Worm (Caenorhabditis elegans): ENCODE measurements around the gene C06C6.9.

Gene C06C6.9

DNA sequence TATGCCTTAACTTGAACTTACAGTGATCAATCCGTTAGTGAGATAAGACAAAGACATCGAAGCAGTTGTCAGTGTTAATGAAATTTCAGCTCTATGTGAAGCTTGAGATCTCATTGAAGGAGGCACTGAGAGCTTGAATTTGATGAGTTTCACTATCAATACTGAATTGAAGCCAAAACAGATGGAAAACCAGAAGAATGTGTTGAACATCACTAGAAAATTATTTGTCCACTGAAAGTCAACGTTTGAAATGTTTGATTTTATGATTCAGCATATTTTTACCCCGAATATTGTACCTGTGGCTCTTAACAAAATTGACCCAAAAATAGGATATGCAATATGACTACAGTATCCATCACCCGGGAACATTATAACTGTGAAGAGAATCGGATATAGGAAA is 25.7 kb downstream of the C06C6.9 start:
- TF ChIP-seq ceh-39 (tag; optimal IDR thresholded peaks at IDR 0.05), result no peak
- no peak for TF ChIP-seq ham-2 (GFP tag; optimal IDR thresholded peaks at IDR 0.05)
- no peak for TF ChIP-seq mab-5 (tag; optimal IDR thresholded peaks at IDR 0.05)
- TF ChIP-seq hlh-1 (tag; optimal IDR thresholded peaks at IDR 0.05), result no peak

DNA sequence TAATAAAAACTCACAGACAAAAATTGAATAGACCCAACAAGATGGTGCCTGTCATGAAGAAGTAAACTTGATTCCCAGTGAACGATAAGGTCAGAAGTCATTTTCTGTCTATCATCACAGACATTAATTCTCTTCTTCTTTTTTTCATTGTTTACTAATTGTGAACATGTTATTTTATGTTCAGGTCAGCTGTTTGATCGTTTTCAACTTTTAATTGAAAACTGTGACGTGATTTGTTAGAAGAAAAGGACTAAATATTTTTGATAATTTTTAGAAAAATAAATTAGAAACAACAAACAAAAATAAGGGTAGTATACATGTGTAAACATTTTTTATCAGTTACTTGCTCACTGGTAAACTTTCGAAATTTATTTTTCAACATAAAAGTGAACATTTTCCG is 26.9 kb downstream of the C06C6.9 start, which contains the start of gene F36G9.7:
Gene F36G9.7 (minus strand): TSS at position 101 of the 400 bp plus-strand sequence.
- no peak for TF ChIP-seq elt-3 (tag; optimal IDR thresholded peaks at IDR 0.05)
- no peak for TF ChIP-seq mls-2 (tag; optimal IDR thresholded peaks at IDR 0.05)
- TF ChIP-seq nhr-76 (tag; optimal IDR thresholded peaks at IDR 0.05), result no peak
- no peak for TF ChIP-seq unc-62 (GFP tag; optimal IDR thresholded peaks at IDR 0.05)
- TF ChIP-seq unc-120 (tag; optimal IDR thresholded peaks at IDR 0.05; ENCODE audit: poor library complexity, severe bottlenecking), result no peak
- TF ChIP-seq ces-1 (GFP tag; optimal IDR thresholded peaks at IDR 0.05), result no peak
- TF ChIP-seq ztf-11 (tag; optimal IDR thresholded peaks at IDR 0.05), result no peak
- no peak for TF ChIP-seq pha-4 (tag; optimal IDR thresholded peaks at IDR 0.05)
- TF ChIP-seq zip-8 (tag; optimal IDR thresholded peaks at IDR 0.05), result no peak

DNA sequence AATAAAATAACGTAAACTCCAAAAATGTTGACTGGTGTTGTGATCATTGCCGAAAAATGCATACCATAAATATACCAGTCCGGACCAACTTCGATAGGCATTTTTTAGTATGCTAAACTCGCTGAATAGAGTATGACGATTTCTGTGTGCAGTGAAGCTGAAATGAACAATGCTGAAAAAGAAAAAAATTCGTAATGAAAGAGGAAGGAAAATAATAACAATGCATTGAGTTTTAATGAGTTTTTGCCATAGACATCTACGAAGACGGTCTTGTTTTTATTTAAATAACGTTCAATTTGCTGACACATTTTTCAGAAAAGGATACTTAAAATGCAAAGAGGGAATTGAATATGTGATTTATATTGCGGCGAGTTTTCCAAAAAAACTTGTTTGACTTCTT is 29.0 kb downstream of the C06C6.9 start, which contains the start of gene sri-1:
Gene sri-1 (minus strand): TSS at position 101 of the 400 bp plus-strand sequence.
- TF ChIP-seq lin-32 (GFP tag; optimal IDR thresholded peaks at IDR 0.05) (no peak), nhr-12 (tag; optimal IDR thresholded peaks at IDR 0.05) (no peak), sptf-1 (tag; optimal IDR thresholded peaks at IDR 0.05) (no peak), unc-39 (tag; optimal IDR thresholded peaks at IDR 0.05) (no peak), zip-8 (tag; optimal IDR thresholded peaks at IDR 0.05) (no peak), ceh-83 (GFP tag; optimal IDR thresholded peaks at IDR 0.05) (no peak), bed-3 (GFP tag; optimal IDR thresholded peaks at IDR 0.05) (no peak), nhr-28 (tag; optimal IDR thresholded peaks at IDR 0.05) (no peak), flh-1 (GFP tag; optimal IDR thresholded peaks at IDR 0.05) (no peak)

DNA sequence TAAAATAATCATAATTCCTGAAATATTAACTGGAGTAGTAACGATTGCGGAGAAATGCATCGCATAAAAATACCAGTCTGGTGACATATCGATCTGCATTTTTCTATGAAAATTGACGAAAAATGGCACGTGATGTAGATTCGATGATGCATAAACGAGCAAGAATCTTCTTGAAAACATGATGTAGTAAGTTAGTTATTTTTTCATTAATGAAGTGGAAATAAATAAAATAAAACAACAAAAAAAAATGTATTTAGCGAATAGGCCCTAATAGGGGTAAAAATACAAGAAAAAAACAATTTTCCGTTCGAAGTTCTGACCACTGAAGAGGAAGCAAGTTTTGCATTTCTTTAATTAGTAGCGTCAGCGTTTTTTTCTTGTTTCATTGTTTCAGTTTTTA is 31.4 kb downstream of the C06C6.9 start, which contains the start of gene sri-2:
Gene sri-2 (minus strand): TSS at position 101 of the 400 bp plus-strand sequence.
- TF ChIP-seq lin-32 (GFP tag; optimal IDR thresholded peaks at IDR 0.05) (no peak), blmp-1 (tag; optimal IDR thresholded peaks at IDR 0.05) (no peak), mls-2 (tag; optimal IDR thresholded peaks at IDR 0.05) (no peak), hlh-1 (tag; optimal IDR thresholded peaks at IDR 0.05) (no peak), zip-8 (tag; optimal IDR thresholded peaks at IDR 0.05) (no peak), ceh-83 (GFP tag; optimal IDR thresholded peaks at IDR 0.05) (no peak), mab-5 (tag; optimal IDR thresholded peaks at IDR 0.05) (no peak), ceh-39 (tag; optimal IDR thresholded peaks at IDR 0.05) (no peak), ham-2 (GFP tag; optimal IDR thresholded peaks at IDR 0.05) (no peak), unc-39 (tag; optimal IDR thresholded peaks at IDR 0.05) (no peak), bed-3 (GFP tag; optimal IDR thresholded peaks at IDR 0.05) (no peak), pha-4 (tag; optimal IDR thresholded peaks at IDR 0.05) (no peak), elt-1 (tag; optimal IDR thresholded peaks at IDR 0.05; ENCODE audit: borderline replicate concordance, insufficient read depth) (no peak), cnd-1 (tag; optimal IDR thresholded peaks at IDR 0.05) (no peak), drap-1 (GFP tag; optimal IDR thresholded peaks at IDR 0.05) (no peak), unc-120 (tag; optimal IDR thresholded peaks at IDR 0.05; ENCODE audit: poor library complexity, severe bottlenecking) (no peak), tbx-8 (GFP tag; optimal IDR thresholded peaks at IDR 0.05) (no peak)

DNA sequence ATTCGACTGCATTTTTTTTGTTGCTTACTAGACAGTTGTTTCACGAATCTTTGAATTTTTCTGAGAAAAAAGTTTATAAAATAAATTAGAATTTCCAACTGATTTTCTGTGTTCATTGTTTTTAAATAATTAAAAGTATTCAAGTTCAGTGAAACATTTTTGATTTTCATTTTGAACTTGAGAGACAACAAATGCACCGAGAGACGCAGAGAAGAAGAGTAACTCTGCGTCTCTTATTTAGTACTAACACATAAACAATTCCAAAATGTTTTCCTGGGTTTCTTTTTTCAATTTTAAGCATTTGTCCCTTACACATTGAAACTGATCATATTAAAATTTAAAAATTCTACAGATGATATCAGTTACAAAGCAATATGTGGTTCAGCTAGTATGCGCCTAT is 37.1 kb downstream of the C06C6.9 start:
- TF ChIP-seq lin-13 (tag; optimal IDR thresholded peaks at IDR 0.05) (no peak), lin-32 (GFP tag; optimal IDR thresholded peaks at IDR 0.05) (no peak), lsy-2 (tag; optimal IDR thresholded peaks at IDR 0.05) (no peak), unc-62 (GFP tag; optimal IDR thresholded peaks at IDR 0.05) (no peak), nhr-2 (tag; optimal IDR thresholded peaks at IDR 0.05) (no peak), unc-39 (tag; optimal IDR thresholded peaks at IDR 0.05) (no peak), mep-1 (tag; optimal IDR thresholded peaks at IDR 0.05) (no peak), elt-3 (tag; optimal IDR thresholded peaks at IDR 0.05) (no peak)

DNA sequence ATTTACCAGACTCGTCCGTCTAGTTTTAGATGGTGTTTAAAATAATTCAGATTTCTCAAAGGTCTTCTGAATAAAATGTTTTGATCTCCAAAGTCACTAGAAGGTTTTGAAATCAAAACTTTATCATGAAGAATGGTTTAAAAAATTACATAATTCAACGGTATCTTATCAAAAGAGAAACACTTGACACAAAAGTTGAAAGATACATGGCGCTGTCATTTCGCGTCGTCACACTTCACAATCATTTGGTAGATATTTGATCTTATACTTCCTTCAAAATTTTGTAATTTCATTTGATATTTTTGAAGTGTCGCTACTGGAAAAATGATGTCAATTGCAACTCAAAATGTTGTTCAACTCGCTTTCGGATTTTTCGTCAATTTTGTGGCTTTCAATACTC is 39.5 kb downstream of the C06C6.9 start, which contains the start of gene F36G9.3:
Gene F36G9.3 (plus strand): TSS at position 301 of the 400 bp plus-strand sequence.
- TF ChIP-seq sem-2 (GFP tag; optimal IDR thresholded peaks at IDR 0.05) (no peak), ceh-83 (GFP tag; optimal IDR thresholded peaks at IDR 0.05) (no peak), ztf-11 (tag; optimal IDR thresholded peaks at IDR 0.05) (no peak), nhr-2 (tag; optimal IDR thresholded peaks at IDR 0.05) (no peak), nhr-237 (tag; optimal IDR thresholded peaks at IDR 0.05) (no peak), unc-39 (tag; optimal IDR thresholded peaks at IDR 0.05) (no peak), lin-13 (tag; optimal IDR thresholded peaks at IDR 0.05) (no peak), sptf-1 (tag; optimal IDR thresholded peaks at IDR 0.05) (no peak), pha-4 (tag; optimal IDR thresholded peaks at IDR 0.05) (no peak)
